Worm (Caenorhabditis elegans) whole organism, midembryonic: ENCODE measurements around the gene lars-1.

Source experiments
- T22C8.4 ChIP-seq: fragments of 200-800 bp; sonication (Bioruptor generic); IDR thresholded peaks from 2 replicates; pipeline ENCODE4 v1.3.6; 2022; ENCODE audit warnings: missing genetic modification characterization, missing compliant biosample characterization
- cog-1 ChIP-seq: sonication (generic microtip); optimal IDR thresholded peaks from 2 replicates; lab custom pipeline; 2016; ENCODE audit warnings: missing genetic modification characterization, missing compliant biosample characterization
- flt-1 ChIP-seq: fragments of 200-800 bp; sonication (Bioruptor generic); IDR thresholded peaks from 2 replicates; pipeline ENCODE4 v1.3.6; 2022; ENCODE audit warnings: missing genetic modification characterization, missing compliant biosample characterization
- klf-2 ChIP-seq: fragments of 200-800 bp; sonication (Bioruptor generic); conservative IDR thresholded peaks from 2 replicates; pipeline ENCODE4 v1.3.6; 2022; ENCODE audit warnings: missing genetic modification reagents, missing genetic modification characterization, missing compliant biosample characterization
- med-1 ChIP-seq: sonication (generic microtip); optimal IDR thresholded peaks from 2 replicates; lab custom pipeline; 2017; ENCODE audit warnings: missing genetic modification characterization, mild to moderate bottlenecking, missing compliant biosample characterization, antibody characterized with exemption, missing genetic modification reagents; ENCODE audit not compliant: insufficient read depth
- ref-1 ChIP-seq: fragments of 200-800 bp; sonication (Bioruptor generic); conservative IDR thresholded peaks from 2 replicates; pipeline ENCODE4 v1.3.6; 2022; ENCODE audit warnings: missing genetic modification reagents, missing genetic modification characterization, missing compliant biosample characterization
- ztf-23 ChIP-seq: fragments of 200-800 bp; sonication (Bioruptor generic); IDR thresholded peaks from 2 replicates; pipeline ENCODE4 v1.3.6; 2022; ENCODE audit warnings: missing genetic modification reagents, missing genetic modification characterization, missing compliant biosample characterization
- ztf-29 ChIP-seq: fragments of 200-800 bp; sonication (Bioruptor generic); IDR thresholded peaks from 2 replicates; pipeline ENCODE4 v1.3.6; 2022; ENCODE audit warnings: missing genetic modification reagents, missing genetic modification characterization, missing compliant biosample characterization

- TF ChIP-seq ref-1 (GFP tag; lab: Robert Waterston, UW) (no peak), cog-1 (tag; lab: Kevin White, UChicago) (no peak), flt-1 (no peak), ztf-29 (GFP tag; lab: Robert Waterston, UW) (no peak), med-1 (no peak), T22C8.4 (GFP tag; lab: Robert Waterston, UW) (no peak), klf-2 (no peak), ztf-23 (GFP tag; lab: Robert Waterston, UW) (no peak)
Measured at ce11 chrIII:4228008-4228407, 41.4 kb upstream of the lars-1 start, which contains the start of gene mpk-1.
